Worm (Caenorhabditis elegans) whole organism, L4 larva: ENCODE data around the gene sre-26.

Experiments used
- D1046.2 ChIP-seq: fragments of 200-800 bp; sonication (Bioruptor generic); IDR thresholded peaks from 2 replicates; pipeline ENCODE4 v1.3.6; 2022; ENCODE audit warnings: missing genetic modification characterization, missing compliant biosample characterization
- F10B5.3 ChIP-seq: sonication (generic microtip); optimal IDR thresholded peaks from 2 replicates; lab custom pipeline; 2016; ENCODE audit warnings: mild to moderate bottlenecking, missing genetic modification characterization, missing compliant biosample characterization
- F26F4.8 ChIP-seq: fragments of 200-800 bp; sonication (Bioruptor generic); conservative IDR thresholded peaks from 2 replicates; pipeline ENCODE4 v1.3.6; 2022; ENCODE audit warnings: missing genetic modification characterization, missing compliant biosample characterization
- F37D6.2 ChIP-seq: sonication (generic microtip); optimal IDR thresholded peaks from 2 replicates; lab custom pipeline; 2016; ENCODE audit warnings: mild to moderate bottlenecking, missing genetic modification characterization, missing compliant biosample characterization
- F44E2.7 ChIP-seq: fragments of 200-800 bp; sonication (Bioruptor generic); IDR thresholded peaks from 2 replicates; pipeline ENCODE4 v2.1.2; 2022; ENCODE audit warnings: missing genetic modification characterization, missing compliant biosample characterization
- R02D3.7 ChIP-seq: fragments of 150-350 bp; sonication (generic microtip); optimal IDR thresholded peaks from 3 replicates; lab custom pipeline; 2014; ENCODE audit warnings: missing biosample characterization, missing genetic modification characterization
- T26A8.4 ChIP-seq: fragments of 200-800 bp; sonication (Bioruptor generic); IDR thresholded peaks from 2 replicates; pipeline ENCODE4 v1.3.6; 2022; ENCODE audit warnings: missing genetic modification characterization, missing compliant biosample characterization
- Y48G9A.11 ChIP-seq: fragments of 200-800 bp; sonication (Bioruptor generic); IDR thresholded peaks from 2 replicates; pipeline ENCODE4 v1.3.6; 2022; ENCODE audit warnings: missing genetic modification reagents, missing genetic modification characterization, missing compliant biosample characterization
- Y75B8A.6 ChIP-seq: fragments of 200-800 bp; sonication (Bioruptor generic); IDR thresholded peaks from 2 replicates; pipeline ENCODE4 v1.3.6; 2022; ENCODE audit warnings: missing genetic modification reagents, missing genetic modification characterization, missing compliant biosample characterization
- aly-2 ChIP-seq: sonication (generic microtip); optimal IDR thresholded peaks from 2 replicates; lab custom pipeline; 2018; ENCODE audit warnings: missing biosample characterization, missing genetic modification characterization
- ama-1 ChIP-seq: fragments of 150-350 bp; optimal IDR thresholded peaks from 2 replicates; lab custom pipeline; 2014; ENCODE audit warnings: inconsistent platforms, mixed read lengths
- attf-4 ChIP-seq: sonication (generic microtip); optimal IDR thresholded peaks from 3 replicates; lab custom pipeline; 2017; ENCODE audit warnings: missing biosample characterization, missing genetic modification characterization
- ceh-44 ChIP-seq: fragments of 200-800 bp; sonication (Bioruptor generic); IDR thresholded peaks from 2 replicates; pipeline ENCODE4 v1.3.6; 2022; ENCODE audit warnings: missing genetic modification reagents, missing genetic modification characterization, missing compliant biosample characterization
- ceh-62 ChIP-seq: sonication (generic microtip); optimal IDR thresholded peaks from 2 replicates; lab custom pipeline; 2017; ENCODE audit warnings: missing biosample characterization, missing genetic modification characterization
- cey-2 ChIP-seq: sonication (generic microtip); optimal IDR thresholded peaks from 3 replicates; lab custom pipeline; 2017; ENCODE audit warnings: missing genetic modification characterization, mild to moderate bottlenecking, missing compliant biosample characterization, antibody characterized with exemption, borderline replicate concordance; ENCODE audit not compliant: insufficient read depth
- dmd-8 ChIP-seq: fragments of 200-800 bp; sonication (Bioruptor generic); IDR thresholded peaks from 2 replicates; pipeline ENCODE4 v1.3.6; 2022; ENCODE audit warnings: missing genetic modification characterization, missing compliant biosample characterization
- dmd-9 ChIP-seq: fragments of 200-800 bp; sonication (Bioruptor generic); IDR thresholded peaks from 2 replicates; pipeline ENCODE4 v1.3.6; 2022; ENCODE audit warnings: missing genetic modification reagents, missing genetic modification characterization, missing compliant biosample characterization
- lin-1 ChIP-seq: fragments of 200-800 bp; sonication (Bioruptor generic); IDR thresholded peaks from 2 replicates; pipeline ENCODE4 v1.3.6; 2022; ENCODE audit warnings: missing genetic modification reagents, missing genetic modification characterization, missing compliant biosample characterization
- lin-15B ChIP-seq: fragments of 150-350 bp; sonication (generic microtip); optimal IDR thresholded peaks from 3 replicates; lab custom pipeline; 2014; ENCODE audit warnings: missing biosample characterization, missing genetic modification characterization
- lin-38 ChIP-seq: fragments of 200-800 bp; sonication (Bioruptor generic); IDR thresholded peaks from 2 replicates; pipeline ENCODE4 v1.3.6; 2022; ENCODE audit warnings: missing genetic modification reagents, missing genetic modification characterization, missing compliant biosample characterization
- lir-3 ChIP-seq: sonication (generic microtip); optimal IDR thresholded peaks from 2 replicates; lab custom pipeline; 2016; ENCODE audit warnings: mild to moderate bottlenecking, missing genetic modification characterization, missing compliant biosample characterization
- lsy-2 ChIP-seq, 2 experiments: fragments of 150-350 bp in 1 of 2; sonication (generic microtip) in 1 of 2; optimal IDR thresholded peaks; 2 replicates each; lab custom pipeline; 2014 to 2017; ENCODE audit warnings: missing biosample characterization in 2 of 2, missing genetic modification characterization in 2 of 2
- mes-2 ChIP-seq: sonication (generic microtip); optimal IDR thresholded peaks from 2 replicates; lab custom pipeline; 2016; ENCODE audit warnings: missing genotype, mild to moderate bottlenecking, missing genetic modification characterization, missing compliant biosample characterization; ENCODE audit not compliant: poor library complexity, severe bottlenecking
- nhr-11 ChIP-seq: fragments of 150-350 bp; optimal IDR thresholded peaks from 2 replicates; lab custom pipeline; 2014; ENCODE audit warnings: missing biosample characterization, missing genetic modification characterization
- nhr-237 ChIP-seq: sonication (generic microtip); optimal IDR thresholded peaks from 2 replicates; lab custom pipeline; 2017; ENCODE audit warnings: missing biosample characterization, missing genetic modification characterization
- nhr-25 ChIP-seq: sonication (generic microtip); optimal IDR thresholded peaks from 2 replicates; lab custom pipeline; 2017; ENCODE audit warnings: missing genetic modification characterization, mild to moderate bottlenecking, missing compliant biosample characterization, antibody characterized with exemption, moderate library complexity, borderline replicate concordance; ENCODE audit not compliant: insufficient read depth
- nhr-41 ChIP-seq: fragments of 200-800 bp; sonication (Bioruptor generic); IDR thresholded peaks from 2 replicates; pipeline ENCODE4 v1.3.6; 2022; ENCODE audit warnings: missing genetic modification reagents, missing genetic modification characterization, missing compliant biosample characterization
- nhr-76 ChIP-seq: fragments of 150-350 bp; optimal IDR thresholded peaks from 2 replicates; lab custom pipeline; 2014; ENCODE audit warnings: missing biosample characterization, missing genetic modification characterization
- rbr-2 ChIP-seq: sonication (generic microtip); optimal IDR thresholded peaks from 2 replicates; lab custom pipeline; 2016; ENCODE audit warnings: missing genotype, missing genetic modification characterization, missing compliant biosample characterization
- saeg-2 ChIP-seq: fragments of 200-800 bp; sonication (Bioruptor generic); IDR thresholded peaks from 2 replicates; pipeline ENCODE4 v1.3.6; 2022; ENCODE audit warnings: missing genetic modification reagents, missing genetic modification characterization, missing compliant biosample characterization
- skn-1 ChIP-seq: fragments of 150-350 bp; optimal IDR thresholded peaks from 2 replicates; lab custom pipeline; 2014; ENCODE audit warnings: missing biosample characterization, missing genetic modification characterization
- snpc-1.2 ChIP-seq: fragments of 200-800 bp; sonication (Bioruptor generic); IDR thresholded peaks from 2 replicates; pipeline ENCODE4 v1.3.6; 2022; ENCODE audit warnings: missing genetic modification reagents, missing genetic modification characterization, missing compliant biosample characterization
- spr-1 ChIP-seq: sonication (generic microtip); optimal IDR thresholded peaks from 2 replicates; lab custom pipeline; 2016; ENCODE audit warnings: mild to moderate bottlenecking, missing genetic modification characterization, missing compliant biosample characterization
- unc-62 ChIP-seq, 3 experiments: fragments of 150-350 bp in 1 of 3; sonication (generic microtip); optimal IDR thresholded peaks in 2 of 3; peaks in 1 of 3; 1 replicate in 1 of 3; 2 replicates in 2 of 3; lab custom pipeline; 2014 to 2017; ENCODE audit warnings: missing biosample characterization in 3 of 3, missing genetic modification characterization in 3 of 3, missing genetic modification reagents in 3 of 3, missing genotype in 1 of 3
- vab-7 ChIP-seq: fragments of 200-800 bp; sonication (Bioruptor generic); IDR thresholded peaks from 2 replicates; pipeline ENCODE4 v1.3.6; 2022; ENCODE audit warnings: missing genetic modification reagents, missing genetic modification characterization, missing compliant biosample characterization
- zfp-3 ChIP-seq: fragments of 200-800 bp; sonication (Bioruptor generic); conservative IDR thresholded peaks from 2 replicates; pipeline ENCODE4 v1.3.6; 2022; ENCODE audit warnings: missing genetic modification reagents, missing genetic modification characterization, missing compliant biosample characterization
- zip-11 ChIP-seq: fragments of 200-800 bp; sonication (Bioruptor generic); IDR thresholded peaks from 2 replicates; pipeline ENCODE4 v1.3.6; 2022; ENCODE audit warnings: missing genetic modification characterization, missing compliant biosample characterization
- ztf-7 ChIP-seq: fragments of 150-350 bp; optimal IDR thresholded peaks from 2 replicates; lab custom pipeline; 2014; ENCODE audit warnings: missing biosample characterization, missing genetic modification characterization

sre-26 gene

ce11 chrII:12420486-12420885 lies at the start of gene sre-26:
TSS of gene sre-26 (minus strand) at chrII:12420586.
- TF ChIP-seq R02D3.7 (tag; lab: Kevin White, UChicago) = no peak
- no peak for TF ChIP-seq attf-4 (tag; lab: Kevin White, UChicago)
- TF ChIP-seq rbr-2 (tag; lab: Kevin White, UChicago) = no peak
- TF ChIP-seq zfp-3 (GFP tag; lab: Robert Waterston, UW) = no peak
- no peak for TF ChIP-seq F10B5.3 (tag; lab: Kevin White, UChicago)
- no peak for TF ChIP-seq aly-2
- no peak for TF ChIP-seq cey-2 (tag; lab: Kevin White, UChicago)
- no peak for TF ChIP-seq ceh-44 (GFP tag; lab: Robert Waterston, UW)
- no peak for TF ChIP-seq lir-3 (tag; lab: Kevin White, UChicago)
- no peak for TF ChIP-seq nhr-41 (GFP tag; lab: Robert Waterston, UW)
- no peak for TF ChIP-seq snpc-1.2 (GFP tag; lab: Robert Waterston, UW)
- TF ChIP-seq T26A8.4 = no peak
- TF ChIP-seq ama-1 (lab: Kevin White, UChicago) = no peak

ce11 chrII:12467047-12467446 lies 46.7 kb upstream of the sre-26 start, which contains the start of gene srg-16:
TSS of gene srg-16 (plus strand) at chrII:12467133.
- TF ChIP-seq lir-3 (tag; lab: Kevin White, UChicago) (no peak), F26F4.8 (GFP tag; lab: Robert Waterston, UW) (0 out of 2 replicates have a peak, but pooled peaks have one; percentile 7)

- no peak for TF ChIP-seq nhr-237 (tag; lab: Kevin White, UChicago)
- no peak for TF ChIP-seq attf-4 (tag; lab: Kevin White, UChicago)
- TF ChIP-seq mes-2 (tag; lab: Kevin White, UChicago) = no peak
- no peak for TF ChIP-seq vab-7 (GFP tag; lab: Robert Waterston, UW)
- TF ChIP-seq rbr-2 (tag; lab: Kevin White, UChicago) = no peak
- TF ChIP-seq saeg-2 (GFP tag; lab: Robert Waterston, UW) = no peak
- TF ChIP-seq nhr-11 (tag; lab: Kevin White, UChicago) = no peak
- TF ChIP-seq ceh-44 (GFP tag; lab: Robert Waterston, UW) = no peak
These were observed 45.2 kb upstream of the sre-26 start, which contains the start of gene sre-37 for ce11 chrII:12465557-12465956. TSS of gene sre-37 (plus strand) at chrII:12465857.

- TF ChIP-seq lin-1 (GFP tag; lab: Robert Waterston, UW) (no peak), D1046.2 (no peak), spr-1 (no peak), dmd-8 (no peak), lin-15B (tag; lab: Kevin White, UChicago) (no peak), Y75B8A.6 (GFP tag; lab: Robert Waterston, UW) (no peak), skn-1 (tag; lab: Kevin White, UChicago) (no peak), lsy-2 (tag; optimal IDR thresholded peaks at IDR 0.05; lab: Kevin White, UChicago) (no peak)
- TF ChIP-seq, all 104 proteins: peak for 0
These were observed 41.9 kb upstream of the sre-26 start, which contains the start of gene F15A4.2 for ce11 chrII:12462244-12462643. TSS of gene F15A4.2 (plus strand) at chrII:12462544.

- TF ChIP-seq attf-4 (tag; lab: Kevin White, UChicago) = no peak
- no peak for TF ChIP-seq T26A8.4
- TF ChIP-seq Y48G9A.11 (GFP tag; lab: Robert Waterston, UW) = 0 out of 2 replicates have a peak, but pooled peaks have one; percentile 11
- no peak for TF ChIP-seq F37D6.2
- TF ChIP-seq zip-11 (GFP tag; lab: Robert Waterston, UW) = no peak
- TF ChIP-seq lin-38 (GFP tag; lab: Robert Waterston, UW) = peak; percentile 31; the same call in 1 of the 2 replicates
- no peak for TF ChIP-seq dmd-9
- no peak for TF ChIP-seq F44E2.7
- no peak for TF ChIP-seq ama-1 (lab: Kevin White, UChicago)
- TF ChIP-seq nhr-25 = no peak
- TF ChIP-seq ceh-62 = no peak
- no peak for TF ChIP-seq aly-2
- no peak for TF ChIP-seq nhr-76
- TF ChIP-seq ztf-7 (tag; lab: Kevin White, UChicago) = no peak
- TF ChIP-seq unc-62 (GFP tag; optimal IDR thresholded peaks at IDR 0.05 in 1 of 2; lab: Kevin White, UChicago) = peak in 1 of 2 experiments; percentile 74
- no peak for TF ChIP-seq unc-62 (tag; optimal IDR thresholded peaks at IDR 0.05; lab: Kevin White, UChicago)
- no peak for TF ChIP-seq nhr-41 (GFP tag; lab: Robert Waterston, UW)
These were observed 40.4 kb upstream of the sre-26 start, which contains the start of gene tag-280 for ce11 chrII:12460602-12461453. TSS of gene tag-280 (plus strand) at chrII:12460652.
